Worm (Caenorhabditis elegans) whole organism, young adult: Measurements from ENCODE around the gene ent-4.

ENCODE experiments used
- B0019.2 ChIP-seq: fragments of 200-800 bp; sonication (Bioruptor generic); conservative IDR thresholded peaks from 2 replicates; pipeline ENCODE4 v1.3.6; 2022; ENCODE audit warnings: missing genetic modification reagents, missing genetic modification characterization, missing compliant biosample characterization
- B0261.1 ChIP-seq: sonication (generic microtip); optimal IDR thresholded peaks from 2 replicates; lab custom pipeline; 2016; ENCODE audit warnings: mild to moderate bottlenecking, missing genetic modification characterization, moderate library complexity, missing compliant biosample characterization
- snpc-4 ChIP-seq, 5 experiments: fragments of 150-350 bp in 1 of 5; sonication (generic microtip) in 4 of 5; optimal IDR thresholded peaks; 2 replicates each; lab custom pipeline; 2014 to 2018; ENCODE audit warnings: missing genetic modification characterization in 5 of 5, missing biosample characterization in 3 of 5, antibody characterized with exemption in 2 of 5, mild to moderate bottlenecking in 2 of 5, missing compliant biosample characterization in 2 of 5, missing genotype in 2 of 5, moderate library complexity in 2 of 5, missing genetic modification reagents in 1 of 5

ce11 chrIV:13678649-13679048, 48.1 kb upstream of the ent-4 start, which contains the start of gene srlf-26:
- TF ChIP-seq B0261.1 (tag; lab: Kevin White, UChicago) (no peak), B0019.2 (no peak), snpc-4 (GFP tag; optimal IDR thresholded peaks at IDR 0.05; lab: Kevin White, UChicago) (no peak), snpc-4 (tag; optimal IDR thresholded peaks at IDR 0.05; lab: Kevin White, UChicago) (no peak)
